Worm (Caenorhabditis elegans) whole organism, L3 larva: ENCODE data around the gene irld-8.

Experiments
- aly-2 ChIP-seq: fragments of 150-350 bp; optimal IDR thresholded peaks from 2 replicates; lab custom pipeline; 2014; ENCODE audit warnings: missing biosample characterization, missing genetic modification characterization
- ama-1 ChIP-seq: fragments of 150-350 bp; optimal IDR thresholded peaks from 2 replicates; lab custom pipeline; 2018
- ceh-28 ChIP-seq: fragments of 150-350 bp; optimal IDR thresholded peaks from 2 replicates; lab custom pipeline; 2014; ENCODE audit warnings: missing biosample characterization, missing genetic modification reagents, missing genetic modification characterization
- lin-15B ChIP-seq: fragments of 150-350 bp; optimal IDR thresholded peaks from 2 replicates; lab custom pipeline; 2014; ENCODE audit warnings: missing biosample characterization, missing genetic modification characterization
- nhr-11 ChIP-seq: fragments of 150-350 bp; optimal IDR thresholded peaks from 2 replicates; lab custom pipeline; 2014; ENCODE audit warnings: missing biosample characterization, missing genetic modification characterization
- nhr-237 ChIP-seq: fragments of 150-350 bp; optimal IDR thresholded peaks from 2 replicates; lab custom pipeline; 2014; ENCODE audit warnings: missing biosample characterization, missing genetic modification characterization
- nhr-67 ChIP-seq: fragments of 150-350 bp; optimal IDR thresholded peaks from 2 replicates; lab custom pipeline; 2014; ENCODE audit warnings: missing biosample characterization, missing genetic modification characterization

DNA sequence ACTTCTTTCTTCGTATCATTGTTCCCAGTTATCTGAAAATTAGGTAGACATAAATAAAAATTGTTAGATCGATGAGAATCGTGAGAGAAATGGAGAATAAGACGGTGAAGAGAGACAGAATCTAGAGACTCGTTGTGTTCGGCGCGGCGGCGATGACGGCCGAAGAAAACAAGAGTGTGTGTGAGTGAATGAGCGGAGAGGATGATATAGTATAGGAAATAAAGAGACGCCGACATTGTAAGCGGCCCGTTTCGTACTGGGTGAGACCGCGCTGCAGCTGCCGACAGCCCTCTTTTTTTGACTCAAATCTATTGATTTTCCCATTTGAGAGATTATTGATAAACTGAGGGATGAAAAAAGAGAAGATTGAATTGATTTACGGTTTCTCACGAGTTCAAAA is 3.4 kb upstream of the irld-8 start, which contains the start of gene Y42H9AR.4:
- TF ChIP-seq aly-2 (tag; lab: Kevin White, UChicago) (no peak), ama-1 (no peak), nhr-237 (tag; lab: Kevin White, UChicago) (no peak), nhr-67 (tag; lab: Kevin White, UChicago) (no peak), nhr-11 (no peak), ceh-28 (peak; percentile 17), lin-15B (tag; lab: Kevin White, UChicago) (no peak)
